Worm (Caenorhabditis elegans) whole organism, young adult: ENCODE results near the gene C44C10.9.

Experiments
- K12H6.12 ChIP-seq: fragments of 200-800 bp; sonication (Bioruptor generic); optimal IDR thresholded peaks from 2 replicates; lab custom pipeline; 2018; ENCODE audit warnings: mild to moderate bottlenecking, missing genetic modification characterization, missing compliant biosample characterization
- Y95B8A.8 ChIP-seq: fragments of 200-800 bp; sonication (Bioruptor generic); IDR thresholded peaks from 2 replicates; pipeline ENCODE4 v1.3.6; 2022; ENCODE audit warnings: missing genetic modification reagents, missing genetic modification characterization, missing compliant biosample characterization
- ceh-27 ChIP-seq: fragments of 200-800 bp; sonication (Bioruptor generic); optimal IDR thresholded peaks from 2 replicates; lab custom pipeline; 2018; ENCODE audit warnings: mild to moderate bottlenecking, missing genetic modification characterization, moderate library complexity, missing compliant biosample characterization
- fkh-3 ChIP-seq: sonication (generic microtip); optimal IDR thresholded peaks from 2 replicates; lab custom pipeline; 2016; ENCODE audit warnings: mild to moderate bottlenecking, missing genetic modification characterization, missing compliant biosample characterization
- him-1 ChIP-seq: sonication (generic microtip); optimal IDR thresholded peaks from 2 replicates; lab custom pipeline; 2016; ENCODE audit warnings: missing genotype, missing genetic modification reagents, missing genetic modification characterization, missing compliant biosample characterization
- let-526 ChIP-seq: fragments of 200-800 bp; sonication (Bioruptor generic); IDR thresholded peaks from 2 replicates; pipeline ENCODE4 v1.3.6; 2022; ENCODE audit warnings: missing genetic modification reagents, missing genetic modification characterization, missing compliant biosample characterization
- let-607 ChIP-seq, 2 experiments: fragments of 200-800 bp in 1 of 2; sonication (Bioruptor generic) in 1 of 2; sonication (generic microtip) in 1 of 2; optimal IDR thresholded peaks; 2 replicates each; lab custom pipeline; 2016 to 2018; ENCODE audit warnings: mild to moderate bottlenecking in 2 of 2, missing compliant biosample characterization in 2 of 2, missing genetic modification characterization in 2 of 2, moderate library complexity in 2 of 2, missing genotype in 1 of 2
- lsy-27 ChIP-seq: sonication (generic microtip); optimal IDR thresholded peaks from 2 replicates; lab custom pipeline; 2017; ENCODE audit warnings: missing genetic modification characterization, mild to moderate bottlenecking, missing compliant biosample characterization, antibody characterized with exemption, missing genotype, borderline replicate concordance; ENCODE audit not compliant: insufficient read depth
- nhr-120 ChIP-seq: fragments of 200-800 bp; sonication (Bioruptor generic); IDR thresholded peaks from 2 replicates; pipeline ENCODE4 v1.3.6; 2022; ENCODE audit warnings: missing genetic modification characterization, missing compliant biosample characterization
- rcor-1 ChIP-seq: fragments of 200-800 bp; sonication (Bioruptor generic); IDR thresholded peaks from 2 replicates; pipeline ENCODE4 v1.3.6; 2022; ENCODE audit warnings: missing genetic modification reagents, missing genetic modification characterization, missing compliant biosample characterization
- sptf-2 ChIP-seq: fragments of 200-800 bp; sonication (Bioruptor generic); optimal IDR thresholded peaks from 2 replicates; lab custom pipeline; 2018; ENCODE audit warnings: mild to moderate bottlenecking, missing genetic modification characterization, missing compliant biosample characterization
- zim-3 ChIP-seq: sonication (generic microtip); optimal IDR thresholded peaks from 2 replicates; lab custom pipeline; 2017; ENCODE audit warnings: mild to moderate bottlenecking, missing genetic modification characterization, moderate library complexity, missing compliant biosample characterization

DNA sequence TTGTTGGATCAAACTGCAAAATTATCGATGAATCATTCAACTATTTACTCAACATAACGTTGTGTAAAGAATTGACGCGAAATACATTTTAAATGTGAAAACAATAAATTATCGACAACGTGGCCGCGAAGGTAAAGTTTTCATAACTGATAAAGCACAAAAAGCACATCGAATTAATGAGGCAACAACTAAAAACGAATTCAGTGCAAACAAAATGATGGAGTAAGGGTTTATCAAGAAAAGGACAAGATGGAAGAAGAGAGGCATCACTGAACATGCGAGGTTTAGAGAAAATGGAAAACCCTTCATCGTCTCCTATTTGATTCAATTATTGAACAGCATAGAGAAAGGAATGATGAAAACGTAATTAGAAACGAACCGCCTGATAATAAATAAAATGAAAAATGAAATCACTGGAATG, 7.5 kb upstream of the C44C10.9 start, which contains the start of gene D1053.4:
- TF ChIP-seq rcor-1 (GFP tag; lab: Robert Waterston, UW), result no peak
- TF ChIP-seq zim-3 (tag; lab: Kevin White, UChicago), result no peak
- TF ChIP-seq K12H6.12 (tag; lab: Kevin White, UChicago), result no peak
- no peak for TF ChIP-seq nhr-120 (GFP tag; lab: Robert Waterston, UW)
- TF ChIP-seq fkh-3, result no peak
- TF ChIP-seq lsy-27 (tag; lab: Kevin White, UChicago), result no peak
- no peak for TF ChIP-seq Y95B8A.8 (GFP tag; lab: Robert Waterston, UW)
- TF ChIP-seq let-526 (GFP tag; lab: Robert Waterston, UW), result no peak
- TF ChIP-seq him-1 (tag; lab: Kevin White, UChicago), result no peak
- TF ChIP-seq let-607 (tag; optimal IDR thresholded peaks at IDR 0.05; lab: Kevin White, UChicago), result no peak
- no peak for TF ChIP-seq ceh-27
- no peak for TF ChIP-seq sptf-2
